Fruit fly (Drosophila melanogaster): ENCODE results near the gene Sfp24Bb.

Sfp24Bb gene

DNA sequence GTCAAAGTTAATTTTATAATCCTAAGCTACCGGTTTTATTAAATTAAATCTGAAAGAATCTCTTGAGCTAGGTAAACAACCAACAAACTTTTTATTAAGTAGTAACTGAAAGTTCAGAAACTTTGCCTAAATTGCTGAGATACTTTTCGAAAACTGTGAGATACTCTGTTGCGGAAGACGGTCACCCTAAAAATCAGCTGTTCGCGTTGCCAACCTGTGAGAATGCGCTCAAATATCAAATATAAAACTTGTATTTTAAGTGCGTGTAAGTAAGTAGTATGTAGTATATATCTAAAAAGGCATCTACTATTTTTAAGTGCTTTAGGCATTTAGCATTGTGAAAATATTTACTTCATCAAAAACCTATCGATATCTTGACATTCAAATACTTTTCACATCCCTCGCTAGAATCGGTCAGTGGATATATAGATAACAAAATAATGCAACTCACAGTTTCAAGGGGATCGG is 43.4 kb upstream of the Sfp24Bb start, which contains the start of the genes CG31955 and CG2818 (continued):
- TF ChIP-seq Jarid2 (GFP tag; optimal IDR thresholded peaks at IDR 0.05) (no peak), Hr51 (GFP tag; optimal IDR thresholded peaks at IDR 0.05) (no peak), sug (tag; optimal IDR thresholded peaks at IDR 0.05) (peak; percentile 45), chm (GFP tag; IDR thresholded peaks at IDR 0.05) (no peak), Dll (GFP tag; IDR thresholded peaks at IDR 0.05; ENCODE audit: partially characterized antibody) (peak; percentile 82), CG8089 (GFP tag; optimal IDR thresholded peaks at IDR 0.05) (no peak), org-1 (GFP tag; optimal IDR thresholded peaks at IDR 0.05) (no peak), pzg (GFP tag; optimal IDR thresholded peaks at IDR 0.05) (peak; percentile 71), Ada2b (GFP tag; IDR thresholded peaks at IDR 0.05) (no peak), Max (GFP tag; optimal IDR thresholded peaks at IDR 0.05) (peak; percentile 8), CG13624 (GFP tag; optimal IDR thresholded peaks at IDR 0.05) (peak; percentile 6), CG4617 (GFP tag; optimal IDR thresholded peaks at IDR 0.05; ENCODE audit: borderline replicate concordance) (peak; percentile 37), GATAe (GFP tag; conservative IDR thresholded peaks at IDR 0.05) (0 out of 2 replicates have a peak, but pooled peaks have one; percentile 25), ranshi (GFP tag; IDR thresholded peaks at IDR 0.05) (peak; percentile 62; the same call in 1 of the 2 replicates), CG2116 (GFP tag; optimal IDR thresholded peaks at IDR 0.05) (peak; percentile 93), CG18262 (tag; optimal IDR thresholded peaks at IDR 0.05) (no peak), CG30020 (tag; optimal IDR thresholded peaks at IDR 0.05) (peak; percentile 36), CG7271 (tag; optimal IDR thresholded peaks at IDR 0.05) (no peak), nerfin-1 (tag; optimal IDR thresholded peaks at IDR 0.05) (no peak), D19B (GFP tag; optimal IDR thresholded peaks at IDR 0.05) (no peak), dm (GFP tag; optimal IDR thresholded peaks at IDR 0.05) (peak; percentile 57), CG15514 (GFP tag; optimal IDR thresholded peaks at IDR 0.05) (peak; percentile 41), Sin3A (optimal IDR thresholded peaks at IDR 0.05) (peak; percentile 38), sna (GFP tag; IDR thresholded peaks at IDR 0.05; ENCODE audit: partially characterized antibody) (peak; percentile 85), CG12391 (tag; optimal IDR thresholded peaks at IDR 0.05) (peak; percentile 18), CG10147 (GFP tag; optimal IDR thresholded peaks at IDR 0.05) (no peak), CG17186 (GFP tag; optimal IDR thresholded peaks at IDR 0.05) (peak; percentile 82), Adf1 (GFP tag; IDR thresholded peaks at IDR 0.05) (0 out of 2 replicates have a peak, but pooled peaks have one; percentile 5), ERR (GFP tag; optimal IDR thresholded peaks at IDR 0.05) (peak; percentile 9), dan (GFP tag; IDR thresholded peaks at IDR 0.05) (no peak), CoRest (tag; optimal IDR thresholded peaks at IDR 0.05) (peak; percentile 47), lilli (GFP tag; optimal IDR thresholded peaks at IDR 0.05) (peak; percentile 75), amos (GFP tag; IDR thresholded peaks at IDR 0.05; ENCODE audit: partially characterized antibody) (peak; percentile 65), tll (GFP tag; optimal IDR thresholded peaks at IDR 0.05) (no peak), PHDP (tag; optimal IDR thresholded peaks at IDR 0.05) (peak; percentile 3), gsb-n (tag; optimal IDR thresholded peaks at IDR 0.05) (no peak), Hsf (GFP tag; optimal IDR thresholded peaks at IDR 0.05) (peak; percentile 42), ftz-f1 (GFP tag; optimal IDR thresholded peaks at IDR 0.05) (no peak), caup (GFP tag; optimal IDR thresholded peaks at IDR 0.05; ENCODE audit: severe bottlenecking) (no peak), Bgb (GFP tag; IDR thresholded peaks at IDR 0.05; ENCODE audit: partially characterized antibody) (peak; percentile 61; the same call in 1 of the 2 replicates), kah (GFP tag; optimal IDR thresholded peaks at IDR 0.05) (no peak), gcm2 (GFP tag; optimal IDR thresholded peaks at IDR 0.05) (no peak), CG14860 (GFP tag; IDR thresholded peaks at IDR 0.05; ENCODE audit: partially characterized antibody) (peak; percentile 21; the same call in 1 of the 3 replicates), CG8290 (GFP tag; optimal IDR thresholded peaks at IDR 0.05) (no peak), CG8290 (tag; optimal IDR thresholded peaks at IDR 0.05) (peak in 1 of 2 experiments; percentile 59), CG13287 (GFP tag; IDR thresholded peaks at IDR 0.05; ENCODE audit: partially characterized antibody) (peak; percentile 84), CG34422 (GFP tag; IDR thresholded peaks at IDR 0.05) (no peak), BEAF-32 (GFP tag; optimal IDR thresholded peaks at IDR 0.05) (peak; percentile 80), zen2 (GFP tag; IDR thresholded peaks at IDR 0.05; ENCODE audit: partially characterized antibody) (peak; percentile 38; the same call in 1 of the 3 replicates)

Measured in whole organism, embryonic.